Worm (Caenorhabditis elegans) whole organism, dauer: Measurements from ENCODE around the gene nspc-15.
A peak's percentile ranks its signal among the peaks of the same experiment; 100 is the strongest.

Experiments
- unc-62 ChIP-seq: sonication (generic microtip); optimal IDR thresholded peaks from 2 replicates; lab custom pipeline; 2017; ENCODE audit warnings: missing biosample characterization, missing genetic modification reagents, missing genetic modification characterization

nspc-15 gene

DNA sequence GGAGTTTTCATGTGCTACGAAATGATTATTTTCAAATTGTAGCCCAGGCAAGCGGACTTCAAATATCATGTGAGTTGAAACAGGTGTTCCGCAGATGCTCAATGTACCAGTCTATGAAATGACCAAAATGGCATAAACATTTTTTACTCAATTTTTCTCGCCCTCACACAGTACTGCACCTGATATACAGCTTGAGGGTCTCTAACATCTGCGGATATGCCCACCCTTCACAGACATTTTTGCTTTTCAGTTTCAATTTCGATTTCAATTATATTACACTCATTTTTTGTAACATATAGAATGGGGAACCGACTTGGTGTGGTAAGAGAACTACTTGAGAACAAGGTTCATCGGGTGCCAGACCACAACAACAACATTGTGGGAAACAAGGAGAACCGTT is 13.8 kb upstream of the nspc-15 start, which contains the start of gene F42F12.11:
TSS of gene F42F12.11 (plus strand) at position 301 of the 400 bp plus-strand sequence.
- TF ChIP-seq unc-62 (GFP tag; lab: Kevin White, UChicago), result no peak

DNA sequence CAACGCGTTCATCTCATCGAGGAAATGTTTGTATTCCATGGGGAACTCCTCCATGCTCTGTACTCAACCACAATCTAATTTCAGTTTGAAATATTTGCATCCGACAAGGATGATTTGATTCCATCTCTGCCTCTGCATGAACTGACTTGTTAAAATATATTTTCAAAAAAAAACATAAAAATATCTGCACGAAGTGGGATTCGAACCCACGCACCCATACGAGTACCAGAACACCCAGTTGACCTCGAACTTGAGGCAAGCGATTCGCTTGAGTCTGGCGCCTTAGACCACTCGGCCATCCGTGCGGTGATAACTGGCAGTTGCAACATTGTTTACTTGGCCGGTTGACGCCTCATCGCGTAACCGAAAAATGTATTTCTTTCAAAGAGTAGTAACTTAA is 12.7 kb upstream of the nspc-15 start:
- TF ChIP-seq unc-62 (GFP tag; lab: Kevin White, UChicago), result no peak

DNA sequence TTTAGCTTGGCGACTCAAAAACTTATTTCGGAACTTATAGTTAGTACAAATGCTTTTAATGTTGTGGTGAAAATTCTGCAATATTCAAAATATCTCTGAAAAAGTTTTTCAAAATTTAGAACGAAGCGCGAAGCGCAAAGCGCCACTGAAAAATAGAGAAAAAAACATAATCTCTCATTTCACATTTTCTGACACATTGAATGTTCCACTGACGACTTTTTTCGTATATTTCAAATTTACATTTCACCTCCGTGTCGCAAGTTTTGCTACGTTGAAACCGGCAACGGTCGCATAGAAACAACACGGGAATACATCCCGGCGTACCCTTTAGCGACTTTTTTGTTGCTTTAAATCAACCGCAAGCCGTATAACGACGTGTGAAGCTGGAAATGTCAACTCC is 12.2 kb upstream of the nspc-15 start, which contains the start of gene F42F12.14:
TSS of gene F42F12.14 (plus strand) at position 301 of the 400 bp plus-strand sequence.
- TF ChIP-seq unc-62 (GFP tag; lab: Kevin White, UChicago), result no peak

DNA sequence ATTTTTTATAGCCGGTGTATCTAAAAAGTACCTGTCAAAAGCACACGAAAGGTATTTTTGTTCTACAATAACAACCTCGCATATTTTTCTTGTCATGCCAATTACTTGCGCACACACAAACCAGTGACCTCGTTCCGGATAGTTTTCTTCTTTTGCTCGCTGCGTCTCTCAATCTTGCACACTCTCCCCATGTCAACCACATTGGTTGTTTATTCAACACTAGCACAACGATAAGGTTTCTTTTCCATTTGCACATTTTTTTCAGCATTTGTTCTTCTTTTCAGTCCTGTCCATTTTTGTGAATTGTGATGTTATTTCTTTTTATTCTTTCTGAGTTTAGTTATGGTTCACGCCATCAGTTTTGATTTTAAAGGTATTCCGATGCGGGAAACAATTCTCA is 10.3 kb upstream of the nspc-15 start, which contains the start of gene F42F12.3:
TSS of gene F42F12.3 (plus strand) at position 372 of the 400 bp plus-strand sequence.
- no peak for TF ChIP-seq unc-62 (GFP tag; lab: Kevin White, UChicago)

DNA sequence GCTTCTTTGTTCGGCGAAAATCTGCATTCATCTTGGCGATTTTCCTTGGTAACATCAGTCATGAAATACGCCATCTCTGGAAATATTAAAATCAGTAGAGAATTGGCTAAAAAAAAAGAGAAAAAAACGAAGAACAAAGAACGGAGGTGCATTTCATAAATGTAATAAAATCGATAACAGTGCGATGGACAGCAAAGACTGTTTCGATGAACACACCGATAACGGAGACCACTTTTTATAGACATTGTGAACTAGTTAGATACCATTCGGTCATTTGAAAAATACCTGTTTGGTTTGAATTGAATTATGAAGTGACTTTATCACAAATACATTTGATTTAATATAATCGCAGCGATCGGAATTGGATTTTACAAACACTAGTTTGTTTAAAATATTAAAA is 7.7 kb upstream of the nspc-15 start, which contains the start of gene F42F12.4:
TSS of gene F42F12.4 (minus strand) at position 76 of the 400 bp plus-strand sequence.
- no peak for TF ChIP-seq unc-62 (GFP tag; lab: Kevin White, UChicago)

DNA sequence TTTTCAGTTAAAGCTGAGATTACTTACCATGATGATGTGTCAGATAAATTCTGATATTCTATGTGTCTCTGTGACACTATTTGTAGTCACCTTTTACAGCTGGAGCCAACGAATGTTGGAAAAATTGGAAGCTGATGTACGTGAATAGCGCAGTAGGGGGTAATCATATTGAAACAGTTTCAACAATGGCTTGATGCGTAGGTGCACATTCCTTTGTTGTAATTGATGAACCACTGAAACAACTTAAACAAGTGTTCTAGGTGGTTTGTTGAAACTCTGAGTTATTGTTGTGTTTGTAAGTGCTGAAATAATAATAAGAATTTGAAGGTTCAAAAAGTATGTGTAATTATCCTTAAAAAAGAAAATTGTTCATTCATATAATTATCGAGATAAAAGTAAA is 4.0 kb upstream of the nspc-15 start, which contains the start of gene nspc-12:
TSS of gene nspc-12 (minus strand) at position 101 of the 400 bp plus-strand sequence.
- no peak for TF ChIP-seq unc-62 (GFP tag; lab: Kevin White, UChicago)

DNA sequence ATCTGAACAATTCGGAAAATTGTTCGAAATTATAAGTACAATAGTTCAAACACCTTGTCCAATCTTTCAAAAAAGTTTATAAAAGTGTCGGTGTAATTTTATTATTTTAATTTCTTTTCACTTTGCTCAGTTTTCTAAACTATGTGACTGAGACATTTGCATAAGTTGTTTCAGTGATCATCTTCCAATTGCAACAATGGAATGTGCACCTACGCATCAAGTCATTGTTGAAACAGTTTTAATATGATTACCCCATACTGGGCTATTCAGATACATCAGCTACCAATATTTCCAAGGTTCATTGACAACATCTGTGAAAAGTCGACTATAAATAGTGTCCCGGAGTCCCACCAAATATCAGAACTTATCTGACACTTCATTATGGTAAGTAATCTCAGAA is 3.4 kb upstream of the nspc-15 start, which contains the start of gene nspc-13:
TSS of gene nspc-13 (plus strand) at position 301 of the 400 bp plus-strand sequence.
- no peak for TF ChIP-seq unc-62 (GFP tag; lab: Kevin White, UChicago)

DNA sequence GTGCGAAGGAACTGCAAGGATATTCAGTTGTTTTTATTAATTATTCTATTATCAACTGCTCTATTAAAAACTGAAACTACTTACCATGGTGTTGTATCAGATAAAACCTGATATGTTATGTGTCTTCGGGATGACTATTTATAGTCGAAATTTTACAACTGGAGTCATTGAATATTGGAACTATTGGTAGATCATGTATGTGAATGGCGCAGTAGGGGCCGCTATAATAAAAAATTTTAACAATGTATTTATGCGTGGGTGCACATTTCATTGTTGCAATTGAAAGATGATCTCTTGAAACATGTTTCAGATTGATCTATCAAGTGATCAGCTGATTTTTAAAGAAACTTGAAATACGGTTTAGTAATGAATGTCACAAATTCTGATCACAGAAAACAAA is 1.6 kb upstream of the nspc-15 start, which contains the start of gene nspc-14:
TSS of gene nspc-14 (minus strand) at position 101 of the 400 bp plus-strand sequence.
- no peak for TF ChIP-seq unc-62 (GFP tag; lab: Kevin White, UChicago)

DNA sequence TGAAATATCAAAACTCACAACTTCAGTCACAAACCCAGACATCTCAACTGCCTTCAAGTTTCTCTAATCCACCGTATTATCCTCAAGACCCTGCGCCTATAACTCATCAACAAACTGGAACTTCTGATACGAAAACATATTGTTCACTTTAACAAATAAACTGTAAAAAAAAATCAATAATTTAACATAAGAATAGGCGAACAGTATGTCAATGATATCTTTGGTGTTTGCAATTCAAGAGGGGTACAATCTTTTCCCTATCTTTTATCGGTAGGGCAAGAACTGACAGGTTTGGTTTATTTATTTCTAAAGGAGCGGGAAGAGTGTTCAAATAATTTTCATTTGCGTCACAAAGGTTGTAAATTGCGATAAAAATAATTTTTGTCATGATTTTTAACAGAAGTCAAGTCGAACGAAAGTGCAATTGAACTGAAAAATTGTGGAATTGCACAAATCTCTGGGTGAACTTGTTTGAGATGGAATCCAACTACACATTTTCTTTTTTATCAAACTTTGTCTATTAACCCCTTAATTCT is 2.5 kb downstream of the nspc-15 start:
- TF ChIP-seq unc-62 (GFP tag; lab: Kevin White, UChicago), result peak; percentile 33

DNA sequence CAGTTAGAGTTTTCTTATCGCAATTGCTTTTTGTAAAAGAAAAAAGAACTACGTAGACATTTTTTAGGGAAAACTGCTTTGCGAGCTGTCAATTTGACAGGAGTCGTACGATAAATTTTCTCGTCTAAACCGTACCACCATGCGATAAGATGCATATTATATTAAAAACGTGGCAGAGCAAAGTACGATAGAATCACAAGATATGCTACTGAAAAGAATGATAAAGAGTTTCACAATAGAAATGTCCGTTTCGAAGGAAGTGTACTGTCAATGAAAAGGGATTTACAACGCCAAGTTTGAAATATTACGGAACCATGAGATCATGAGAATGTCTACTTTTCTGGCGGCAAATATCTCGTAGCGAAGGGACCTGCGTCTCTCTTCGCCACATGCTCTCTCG is 4.3 kb downstream of the nspc-15 start, which contains the start of gene F19H6.5:
TSS of gene F19H6.5 (minus strand) at position 101 of the 400 bp plus-strand sequence.
- no peak for TF ChIP-seq unc-62 (GFP tag; lab: Kevin White, UChicago)

DNA sequence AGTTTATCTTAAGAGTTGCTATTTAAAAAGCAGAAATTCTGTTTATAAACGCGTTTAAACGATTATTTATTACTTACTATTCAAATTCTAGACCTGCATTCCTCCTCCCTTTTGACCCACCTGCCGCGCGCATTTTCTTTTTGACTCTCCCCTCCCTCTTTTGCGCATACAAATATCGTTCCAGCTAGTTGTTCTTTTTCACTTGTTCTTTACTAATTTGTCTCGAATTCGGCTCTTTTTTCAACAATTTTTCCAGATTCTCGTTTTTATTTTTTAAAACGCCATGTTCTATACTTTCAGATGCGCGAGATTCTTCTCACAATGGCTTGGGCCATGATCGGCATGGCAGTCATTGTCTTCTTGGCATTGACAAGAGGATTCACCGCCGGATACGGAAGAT is 4.8 kb downstream of the nspc-15 start, which contains the start of gene F19H6.4:
TSS of gene F19H6.4 (plus strand) at position 301 of the 400 bp plus-strand sequence.
- TF ChIP-seq unc-62 (GFP tag; lab: Kevin White, UChicago), result no peak

DNA sequence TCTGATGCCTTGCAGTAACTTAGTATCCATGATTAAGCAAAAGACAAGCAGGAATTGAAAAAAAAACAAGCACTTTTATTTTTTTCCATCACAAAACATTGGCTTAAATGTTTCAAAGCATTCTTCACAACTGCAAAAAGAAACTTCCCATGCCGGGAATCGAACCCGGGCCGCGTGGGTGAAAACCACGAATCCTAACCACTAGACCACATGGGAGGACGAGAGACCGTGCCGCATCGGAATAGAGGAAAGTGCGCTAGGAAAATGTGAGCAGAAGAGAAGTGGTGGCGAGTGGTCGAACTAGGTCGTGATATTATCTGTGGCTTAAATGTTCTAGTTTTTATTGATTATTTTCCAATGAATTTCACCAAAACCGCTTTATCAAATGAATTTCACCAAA is 7.0 kb downstream of the nspc-15 start:
- TF ChIP-seq unc-62 (GFP tag; lab: Kevin White, UChicago), result no peak

DNA sequence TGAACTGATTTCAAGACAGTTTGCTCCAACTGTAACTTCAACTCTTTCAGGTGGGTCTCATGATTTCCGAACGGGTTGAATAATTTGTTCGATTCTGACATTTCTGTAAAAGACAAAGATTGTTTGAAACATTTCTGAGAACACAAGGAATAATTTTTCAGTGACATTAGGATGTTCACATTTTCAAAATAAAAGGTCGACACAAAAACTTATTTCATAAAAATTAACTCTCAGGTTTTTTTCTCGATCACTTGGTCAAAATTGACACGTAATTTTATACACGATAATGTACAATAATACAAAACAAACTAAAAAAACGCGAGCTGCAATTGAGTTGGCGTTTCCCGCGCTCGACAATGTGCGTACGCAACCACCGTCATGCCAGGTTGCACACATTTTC is 10.8 kb downstream of the nspc-15 start, which contains the start of gene rif-1.2:
TSS of gene rif-1.2 (minus strand) at position 101 of the 400 bp plus-strand sequence.
- no peak for TF ChIP-seq unc-62 (GFP tag; lab: Kevin White, UChicago)

DNA sequence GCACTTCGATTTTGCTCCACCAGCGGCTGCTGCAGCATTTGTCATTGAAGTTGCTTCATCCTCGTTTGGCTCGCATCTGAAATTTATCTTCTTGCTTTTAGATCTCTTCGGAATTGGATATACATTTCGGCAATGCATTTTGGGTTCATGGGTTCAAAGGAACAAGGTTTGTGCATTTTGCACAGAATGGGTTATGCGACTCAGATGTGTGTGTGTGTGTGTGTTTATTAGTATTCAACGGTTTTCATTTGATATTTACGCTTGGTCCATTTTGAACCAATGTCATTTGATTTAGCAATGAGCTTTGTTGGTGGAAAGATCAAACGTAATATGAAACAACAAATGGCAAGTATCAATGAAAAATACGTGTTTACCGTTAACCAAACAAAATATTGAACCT is 15.2 kb downstream of the nspc-15 start:
- TF ChIP-seq unc-62 (GFP tag; lab: Kevin White, UChicago), result no peak

DNA sequence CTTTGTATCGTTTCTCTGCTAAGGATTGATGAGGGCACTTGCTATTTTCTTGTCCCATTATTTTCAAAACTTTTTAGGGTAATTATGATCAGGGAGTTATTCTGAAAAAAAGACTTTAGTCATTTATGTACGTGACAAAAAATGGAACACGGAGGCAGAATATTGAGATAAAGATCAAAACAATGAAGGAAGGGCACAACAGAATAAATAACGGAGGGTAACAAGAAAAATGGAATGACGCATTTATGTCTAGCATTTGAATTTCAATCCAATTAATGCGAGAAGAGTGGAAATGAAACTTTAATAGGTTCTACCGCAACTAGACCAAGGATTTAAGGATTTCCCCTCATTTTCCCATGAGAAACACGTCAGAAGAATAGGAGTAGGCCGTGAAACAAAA is 17.7 kb downstream of the nspc-15 start, which contains the start of gene glb-13:
TSS of gene glb-13 (minus strand) at position 101 of the 400 bp plus-strand sequence.
- TF ChIP-seq unc-62 (GFP tag; lab: Kevin White, UChicago), result no peak

DNA sequence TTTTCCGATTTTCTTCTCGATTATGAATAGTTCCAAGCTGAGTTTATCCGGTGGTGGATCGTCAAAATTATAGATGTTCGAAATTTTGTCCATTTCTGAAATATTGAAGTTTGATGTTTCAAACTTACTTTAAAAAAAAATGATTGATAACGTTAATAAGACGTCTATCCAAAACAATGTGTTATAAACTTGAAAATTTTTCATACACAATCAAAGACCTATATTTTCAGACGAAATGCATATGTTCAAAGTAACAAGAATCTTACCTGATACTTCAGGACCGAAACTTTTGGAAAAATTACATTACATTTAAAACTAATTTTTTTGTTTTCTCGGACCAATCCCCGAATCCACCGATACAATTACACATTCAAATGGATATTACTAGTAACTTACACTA is 30.8 kb downstream of the nspc-15 start, which contains the start of gene nekl-3:
TSS of gene nekl-3 (minus strand) at position 101 of the 400 bp plus-strand sequence.
- no peak for TF ChIP-seq unc-62 (GFP tag; lab: Kevin White, UChicago)
